Worm (Caenorhabditis elegans): ENCODE data around the gene lys-1.
A peak's percentile ranks its signal among the peaks of the same experiment; 100 is the strongest.

lys-1 gene

ce11 chrV:10237171-10237570 lies 40.5 kb upstream of the lys-1 start:
- TF ChIP-seq nhr-85 (tag): no peak
- TF ChIP-seq pqm-1 (tag; optimal IDR thresholded peaks at IDR 0.05): no peak
- no peak for TF ChIP-seq C04F5.9 (tag; optimal IDR thresholded peaks at IDR 0.05)
- no peak for TF ChIP-seq mep-1 (tag; optimal IDR thresholded peaks at IDR 0.05)
- no peak for TF ChIP-seq mdl-1 (tag; optimal IDR thresholded peaks at IDR 0.05)
- no peak for TF ChIP-seq fkh-8 (tag; optimal IDR thresholded peaks at IDR 0.05)
- TF ChIP-seq nhr-90 (tag; optimal IDR thresholded peaks at IDR 0.05; ENCODE audit: poor library complexity): no peak
- no peak for TF ChIP-seq hlh-17 (GFP tag; optimal IDR thresholded peaks at IDR 0.05; ENCODE audit: borderline replicate concordance)
- no peak for TF ChIP-seq ets-5 (GFP tag; IDR thresholded peaks at IDR 0.05)
- TF ChIP-seq sup-37 (GFP tag; optimal IDR thresholded peaks at IDR 0.05): no peak
- no peak for TF ChIP-seq skn-1 (tag; optimal IDR thresholded peaks at IDR 0.05)
- no peak for TF ChIP-seq egl-27 (tag; optimal IDR thresholded peaks at IDR 0.05)
- no peak for TF ChIP-seq elt-2 (tag; optimal IDR thresholded peaks at IDR 0.05)
- no peak for TF ChIP-seq grh-1 (GFP tag; IDR thresholded peaks at IDR 0.05)
- no peak for TF ChIP-seq efl-1 (optimal IDR thresholded peaks at IDR 0.05)
- no peak for TF ChIP-seq efl-1 (GFP tag; optimal IDR thresholded peaks at IDR 0.05 in 1 of 2)
- TF ChIP-seq zag-1 (tag; optimal IDR thresholded peaks at IDR 0.05): no peak
- no peak for TF ChIP-seq snpc-4 (tag; optimal IDR thresholded peaks at IDR 0.05)

- TF ChIP-seq sup-37 (GFP tag; optimal IDR thresholded peaks at IDR 0.05) (no peak), efl-1 (optimal IDR thresholded peaks at IDR 0.05) (no peak), efl-1 (GFP tag; optimal IDR thresholded peaks at IDR 0.05 in 1 of 2) (peak in 1 of 2 experiments; percentile 11), nhr-85 (tag) (peak; percentile 53)
Observed at ce11 chrV:10237959-10238444, 39.7 kb upstream of the lys-1 start.

ce11 chrV:10238665-10239064 lies 39.0 kb upstream of the lys-1 start, which contains the start of gene fubl-1:
Gene fubl-1, minus strand, starts transcription at chrV:10238866.
- TF ChIP-seq nhr-20 (tag; optimal IDR thresholded peaks at IDR 0.05): no peak
- peak in 2 of 3 experiments; percentile 41 to 62 for TF ChIP-seq dpl-1 (GFP tag; optimal IDR thresholded peaks at IDR 0.05)
- peak; percentile 9 to 58 for TF ChIP-seq lsy-2 (tag; optimal IDR thresholded peaks at IDR 0.05)
- peak; percentile 8 for TF ChIP-seq C16A3.4 (tag; optimal IDR thresholded peaks at IDR 0.05)
- no peak for TF ChIP-seq swsn-7 (tag; optimal IDR thresholded peaks at IDR 0.05)
- peak; percentile 10 for TF ChIP-seq xbp-1 (tag; optimal IDR thresholded peaks at IDR 0.05)
- no peak for TF ChIP-seq ceh-88 (GFP tag; IDR thresholded peaks at IDR 0.05)
- peak; percentile 28 for TF ChIP-seq skn-1 (tag; optimal IDR thresholded peaks at IDR 0.05)
- TF ChIP-seq C04F5.9 (tag; optimal IDR thresholded peaks at IDR 0.05): no peak
- no peak for TF ChIP-seq mab-9 (GFP tag; IDR thresholded peaks at IDR 0.05)
- no peak for TF ChIP-seq pag-3 (tag; optimal IDR thresholded peaks at IDR 0.05; ENCODE audit: borderline replicate concordance, insufficient read depth)
- no peak for TF ChIP-seq mep-1 (tag; optimal IDR thresholded peaks at IDR 0.05)
- peak; percentile 55 for TF ChIP-seq lin-15B (tag; optimal IDR thresholded peaks at IDR 0.05)
- peak; percentile 13 for TF ChIP-seq blmp-1 (tag; optimal IDR thresholded peaks at IDR 0.05)
- peak; percentile 24 for TF ChIP-seq nhr-71 (tag; optimal IDR thresholded peaks at IDR 0.05)
- TF ChIP-seq hlh-17 (GFP tag; optimal IDR thresholded peaks at IDR 0.05; ENCODE audit: borderline replicate concordance): no peak
- no peak for TF ChIP-seq zag-1 (tag; optimal IDR thresholded peaks at IDR 0.05)
- no peak for TF ChIP-seq nhr-84 (tag; optimal IDR thresholded peaks at IDR 0.05)
- TF ChIP-seq efl-1 (optimal IDR thresholded peaks at IDR 0.05): peak; percentile 37 to 42
- peak in 1 of 2 experiments; percentile 27 for TF ChIP-seq efl-1 (GFP tag; optimal IDR thresholded peaks at IDR 0.05 in 1 of 2)
- TF ChIP-seq mef-2 (tag; optimal IDR thresholded peaks at IDR 0.05): no peak
- no peak for TF ChIP-seq ceh-8 (GFP tag; optimal IDR thresholded peaks at IDR 0.05)
- TF ChIP-seq aha-1 (tag; optimal IDR thresholded peaks at IDR 0.05): no peak
- no peak for TF ChIP-seq hpl-2 (GFP tag; optimal IDR thresholded peaks at IDR 0.05)
- no peak for TF ChIP-seq tbx-2 (tag; optimal IDR thresholded peaks at IDR 0.05)
- no peak for TF ChIP-seq elt-2 (tag; optimal IDR thresholded peaks at IDR 0.05)
- TF ChIP-seq nhr-47 (tag; optimal IDR thresholded peaks at IDR 0.05): no peak
- no peak for TF ChIP-seq unc-98 (GFP tag; IDR thresholded peaks at IDR 0.05)
- TF ChIP-seq ets-5 (GFP tag; IDR thresholded peaks at IDR 0.05): no peak
- TF ChIP-seq ceh-82 (tag; optimal IDR thresholded peaks at IDR 0.05): peak in 1 of 3 experiments; percentile 61
- no peak for TF ChIP-seq ces-1 (GFP tag; optimal IDR thresholded peaks at IDR 0.05)
- TF ChIP-seq snu-23 (GFP tag; optimal IDR thresholded peaks at IDR 0.05): peak; percentile 18
- TF ChIP-seq fkh-8 (tag; optimal IDR thresholded peaks at IDR 0.05): peak; percentile 74
- peak; percentile 50 to 64 for TF ChIP-seq lin-35 (GFP tag; optimal IDR thresholded peaks at IDR 0.05)
- peak; percentile 25 for TF ChIP-seq dsc-1 (tag; optimal IDR thresholded peaks at IDR 0.05)
- no peak for TF ChIP-seq vab-15 (tag; optimal IDR thresholded peaks at IDR 0.05)
- TF ChIP-seq egl-13 (tag; optimal IDR thresholded peaks at IDR 0.05): no peak
- TF ChIP-seq nhr-12 (tag; optimal IDR thresholded peaks at IDR 0.05): no peak
- peak; percentile 43 for TF ChIP-seq lin-14 (GFP tag; optimal IDR thresholded peaks at IDR 0.05)
- no peak for TF ChIP-seq pqm-1 (tag; optimal IDR thresholded peaks at IDR 0.05)
